Worm (Caenorhabditis elegans): ENCODE results near the gene acy-4.
A peak's percentile ranks its signal among the peaks of the same experiment; 100 is the strongest.

DNA sequence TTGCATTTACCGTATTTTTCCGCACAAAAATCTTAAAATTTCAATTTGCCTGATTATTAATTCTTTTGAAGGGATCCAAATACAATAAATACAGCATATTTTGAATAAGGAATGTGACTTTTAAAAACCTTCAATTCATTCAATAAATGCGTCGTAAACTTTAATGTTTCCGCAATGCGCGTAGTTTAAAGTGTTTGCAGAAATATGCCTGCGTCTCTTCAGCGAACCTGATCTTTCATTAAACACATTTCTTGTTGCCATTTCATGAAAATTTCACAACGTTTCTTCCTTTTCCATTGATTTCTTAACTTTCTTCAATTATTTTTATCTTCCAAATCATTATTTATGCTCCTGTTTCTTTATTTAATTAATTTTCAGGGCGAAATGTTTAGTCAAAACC lies 38.4 kb downstream of the acy-4 start, which contains the start of gene vps-37:
- peak; percentile 31 for TF ChIP-seq W03F9.2 (tag; optimal IDR thresholded peaks at IDR 0.05)
- no peak for TF ChIP-seq dao-5 (tag; optimal IDR thresholded peaks at IDR 0.05)

Measured in whole organism, L4/young adult.